Worm (Caenorhabditis elegans) whole organism, midembryonic: Measurements from ENCODE around the gene Y32G9A.2.

Experiments used
- T22C8.4 ChIP-seq: fragments of 200-800 bp; sonication (Bioruptor generic); IDR thresholded peaks from 2 replicates; pipeline ENCODE4 v1.3.6; 2022; ENCODE audit warnings: missing genetic modification characterization, missing compliant biosample characterization
- flt-1 ChIP-seq: fragments of 200-800 bp; sonication (Bioruptor generic); IDR thresholded peaks from 2 replicates; pipeline ENCODE4 v1.3.6; 2022; ENCODE audit warnings: missing genetic modification characterization, missing compliant biosample characterization
- klf-2 ChIP-seq: fragments of 200-800 bp; sonication (Bioruptor generic); conservative IDR thresholded peaks from 2 replicates; pipeline ENCODE4 v1.3.6; 2022; ENCODE audit warnings: missing genetic modification reagents, missing genetic modification characterization, missing compliant biosample characterization
- ztf-29 ChIP-seq: fragments of 200-800 bp; sonication (Bioruptor generic); IDR thresholded peaks from 2 replicates; pipeline ENCODE4 v1.3.6; 2022; ENCODE audit warnings: missing genetic modification reagents, missing genetic modification characterization, missing compliant biosample characterization

- no peak for TF ChIP-seq T22C8.4
- no peak for TF ChIP-seq klf-2 (GFP tag; lab: Robert Waterston, UW)
- TF ChIP-seq flt-1 (GFP tag; lab: Robert Waterston, UW) = no peak
- no peak for TF ChIP-seq ztf-29 (GFP tag; lab: Robert Waterston, UW)
Measured at ce11 chrV:1937963-1938362, 19.7 kb downstream of the Y32G9A.2 start, which contains the start of gene glb-25.
